Worm (Caenorhabditis elegans) whole organism, late embryonic: ENCODE results near the gene snai-1.

Experiments used
- C08G9.2 ChIP-seq: sonication (generic microtip); optimal IDR thresholded peaks from 2 replicates; lab custom pipeline; 2016; ENCODE audit warnings: mild to moderate bottlenecking, missing genetic modification characterization, moderate library complexity, missing compliant biosample characterization
- C38D4.7 ChIP-seq: fragments of 200-800 bp; sonication (Bioruptor generic); optimal IDR thresholded peaks from 2 replicates; lab custom pipeline; 2018; ENCODE audit warnings: mild to moderate bottlenecking, missing genetic modification characterization, moderate library complexity, missing compliant biosample characterization
- F13H6.1 ChIP-seq: sonication (generic microtip); optimal IDR thresholded peaks from 2 replicates; lab custom pipeline; 2016; ENCODE audit warnings: missing genetic modification characterization, missing compliant biosample characterization
- T23F11.4 ChIP-seq: fragments of 200-800 bp; sonication (Bioruptor generic); optimal IDR thresholded peaks from 2 replicates; lab custom pipeline; 2018; ENCODE audit warnings: mild to moderate bottlenecking, missing genetic modification characterization, missing compliant biosample characterization
- ceh-19 ChIP-seq: fragments of 200-800 bp; sonication (Bioruptor generic); optimal IDR thresholded peaks from 2 replicates; lab custom pipeline; 2018; ENCODE audit warnings: mild to moderate bottlenecking, missing genetic modification characterization, missing compliant biosample characterization
- ceh-31 ChIP-seq: sonication (generic microtip); optimal IDR thresholded peaks from 2 replicates; lab custom pipeline; 2016; ENCODE audit warnings: missing genetic modification characterization, missing compliant biosample characterization
- ceh-6 ChIP-seq: fragments of 200-800 bp; sonication (Bioruptor generic); optimal IDR thresholded peaks from 2 replicates; lab custom pipeline; 2018; ENCODE audit warnings: mild to moderate bottlenecking, missing genetic modification characterization, missing compliant biosample characterization
- ceh-9 ChIP-seq: sonication (generic microtip); optimal IDR thresholded peaks from 2 replicates; lab custom pipeline; 2016; ENCODE audit warnings: mild to moderate bottlenecking, missing genetic modification characterization, inconsistent platforms, missing compliant biosample characterization
- che-1 ChIP-seq: sonication (generic microtip); optimal IDR thresholded peaks from 2 replicates; lab custom pipeline; 2016; ENCODE audit warnings: mild to moderate bottlenecking, missing genetic modification characterization, missing compliant biosample characterization
- dve-1 ChIP-seq: sonication (generic microtip); optimal IDR thresholded peaks from 2 replicates; lab custom pipeline; 2017; ENCODE audit warnings: antibody characterized with exemption, mild to moderate bottlenecking, missing genetic modification characterization, missing compliant biosample characterization
- elt-2 ChIP-seq: sonication (generic microtip); optimal IDR thresholded peaks from 2 replicates; lab custom pipeline; 2016; ENCODE audit warnings: missing genetic modification reagents, missing genetic modification characterization, missing compliant biosample characterization
- elt-4 ChIP-seq: sonication (generic microtip); optimal IDR thresholded peaks from 2 replicates; lab custom pipeline; 2016; ENCODE audit warnings: missing genetic modification characterization, missing compliant biosample characterization
- eyg-1 ChIP-seq: sonication (generic microtip); optimal IDR thresholded peaks from 2 replicates; lab custom pipeline; 2016; ENCODE audit warnings: missing genotype, missing genetic modification characterization, missing compliant biosample characterization
- fax-1 ChIP-seq: sonication (generic microtip); optimal IDR thresholded peaks from 2 replicates; lab custom pipeline; 2016; ENCODE audit warnings: missing genotype, missing genetic modification characterization, missing compliant biosample characterization
- fkh-10 ChIP-seq: fragments of 150-350 bp; optimal IDR thresholded peaks from 2 replicates; lab custom pipeline; 2014; ENCODE audit warnings: missing biosample characterization, missing genetic modification reagents, missing genetic modification characterization
- fkh-6 ChIP-seq: sonication (generic microtip); optimal IDR thresholded peaks from 2 replicates; lab custom pipeline; 2016; ENCODE audit warnings: missing genetic modification characterization, missing compliant biosample characterization
- hlh-15 ChIP-seq: sonication (generic microtip); optimal IDR thresholded peaks from 2 replicates; lab custom pipeline; 2016; ENCODE audit warnings: missing genetic modification characterization, missing compliant biosample characterization
- hlh-30 ChIP-seq: sonication (generic microtip); optimal IDR thresholded peaks from 2 replicates; lab custom pipeline; 2017; ENCODE audit warnings: antibody characterized with exemption, missing genetic modification characterization, missing compliant biosample characterization; ENCODE audit not compliant: insufficient read depth
- lim-6 ChIP-seq: sonication (generic microtip); optimal IDR thresholded peaks from 2 replicates; lab custom pipeline; 2016; ENCODE audit warnings: missing genetic modification characterization, missing compliant biosample characterization
- madf-2 ChIP-seq: sonication (generic microtip); optimal IDR thresholded peaks from 2 replicates; lab custom pipeline; 2017; ENCODE audit warnings: missing genetic modification characterization, missing compliant biosample characterization
- nfya-1 ChIP-seq: sonication (generic microtip); optimal IDR thresholded peaks from 2 replicates; lab custom pipeline; 2017; ENCODE audit warnings: missing genetic modification characterization, mild to moderate bottlenecking, missing compliant biosample characterization, antibody characterized with exemption, moderate library complexity
- odd-2 ChIP-seq: sonication (generic microtip); optimal IDR thresholded peaks from 2 replicates; lab custom pipeline; 2017; ENCODE audit warnings: antibody characterized with exemption, mild to moderate bottlenecking, missing genetic modification characterization, missing compliant biosample characterization
- pag-3 ChIP-seq: sonication (generic microtip); optimal IDR thresholded peaks from 2 replicates; lab custom pipeline; 2016; ENCODE audit warnings: missing compliant biosample characterization, missing genetic modification characterization, borderline replicate concordance
- pax-1 ChIP-seq: fragments of 150-350 bp; optimal IDR thresholded peaks from 2 replicates; lab custom pipeline; 2014; ENCODE audit warnings: missing biosample characterization, missing genetic modification characterization
- pha-4 ChIP-seq: fragments of 150-350 bp; optimal IDR thresholded peaks from 2 replicates; lab custom pipeline; 2018; ENCODE audit warnings: missing biosample characterization, missing genetic modification reagents, missing genetic modification characterization
- sox-2 ChIP-seq: fragments of 200-800 bp; sonication (Bioruptor generic); IDR thresholded peaks from 2 replicates; pipeline ENCODE4 v1.3.6; 2022; ENCODE audit warnings: missing genetic modification reagents, missing genetic modification characterization, missing compliant biosample characterization
- sox-4 ChIP-seq: sonication (generic microtip); optimal IDR thresholded peaks from 2 replicates; lab custom pipeline; 2017; ENCODE audit warnings: mild to moderate bottlenecking, missing genetic modification characterization, inconsistent platforms, missing compliant biosample characterization
- syd-9 ChIP-seq: sonication (generic microtip); optimal IDR thresholded peaks from 2 replicates; lab custom pipeline; 2016; ENCODE audit warnings: mild to moderate bottlenecking, missing genetic modification characterization, moderate library complexity, missing compliant biosample characterization
- unc-3 ChIP-seq, 2 experiments: fragments of 200-800 bp in 1 of 2; sonication (Bioruptor generic) in 1 of 2; sonication (generic microtip) in 1 of 2; conservative IDR thresholded peaks in 1 of 2; optimal IDR thresholded peaks in 1 of 2; 2 replicates each; pipeline versions ENCODE4 v1.3.6 to Lab custom; 2016 to 2022; ENCODE audit warnings: missing compliant biosample characterization in 2 of 2, missing genetic modification characterization in 2 of 2, missing genetic modification reagents in 1 of 2
- unc-42 ChIP-seq: sonication (generic microtip); optimal IDR thresholded peaks from 2 replicates; lab custom pipeline; 2016; ENCODE audit warnings: missing genotype, missing genetic modification characterization, missing compliant biosample characterization
- unc-55 ChIP-seq: sonication (generic microtip); optimal IDR thresholded peaks from 2 replicates; lab custom pipeline; 2017; ENCODE audit warnings: missing biosample characterization, missing genetic modification reagents, missing genetic modification characterization

snai-1 gene

ce11 chrIV:283347-283746 lies 30.2 kb downstream of the snai-1 start, which contains the start of gene best-19:
best-19 (plus strand) TSS chrIV:283647.
- TF ChIP-seq pha-4 (no peak), eyg-1 (tag; lab: Kevin White, UChicago) (no peak), unc-42 (tag; lab: Kevin White, UChicago) (peak; percentile 52)

ce11 chrIV:282008-282407 lies 31.5 kb downstream of the snai-1 start:
- TF ChIP-seq syd-9 (tag; lab: Kevin White, UChicago) (no peak), unc-55 (GFP tag; lab: Kevin White, UChicago) (no peak), unc-3 (GFP tag; conservative IDR thresholded peaks at IDR 0.05; lab: Robert Waterston, UW) (no peak), unc-3 (tag; optimal IDR thresholded peaks at IDR 0.05; lab: Kevin White, UChicago) (no peak), hlh-30 (tag; lab: Kevin White, UChicago) (no peak), sox-4 (tag; lab: Kevin White, UChicago) (no peak), ceh-31 (tag; lab: Kevin White, UChicago) (no peak), fax-1 (tag; lab: Kevin White, UChicago) (no peak), T23F11.4 (GFP tag; lab: Kevin White, UChicago) (no peak), che-1 (tag; lab: Kevin White, UChicago) (no peak)

ce11 chrIV:278284-278683 lies 35.2 kb downstream of the snai-1 start:
- TF ChIP-seq C38D4.7 (GFP tag; lab: Kevin White, UChicago) (no peak), F13H6.1 (no peak), fkh-6 (tag; lab: Kevin White, UChicago) (no peak), odd-2 (tag; lab: Kevin White, UChicago) (no peak), che-1 (tag; lab: Kevin White, UChicago) (no peak), elt-4 (tag; lab: Kevin White, UChicago) (no peak), pag-3 (no peak), fkh-10 (GFP tag; lab: Kevin White, UChicago) (no peak), nfya-1 (no peak), C08G9.2 (tag; lab: Kevin White, UChicago) (no peak), ceh-9 (tag; lab: Kevin White, UChicago) (no peak), pax-1 (no peak), sox-2 (GFP tag; lab: Robert Waterston, UW) (no peak)

ce11 chrIV:275146-275545 lies 38.4 kb downstream of the snai-1 start:
- TF ChIP-seq lim-6 (tag; lab: Kevin White, UChicago): no peak
- no peak for TF ChIP-seq fkh-10 (GFP tag; lab: Kevin White, UChicago)
- no peak for TF ChIP-seq hlh-15 (tag; lab: Kevin White, UChicago)
- TF ChIP-seq ceh-9 (tag; lab: Kevin White, UChicago): no peak
- no peak for TF ChIP-seq fkh-6 (tag; lab: Kevin White, UChicago)
- TF ChIP-seq ceh-6 (GFP tag; lab: Kevin White, UChicago): no peak
- TF ChIP-seq C38D4.7 (GFP tag; lab: Kevin White, UChicago): no peak
- TF ChIP-seq madf-2 (tag; lab: Kevin White, UChicago): no peak

ce11 chrIV:274185-274584 lies 39.3 kb downstream of the snai-1 start, which contains the start of gene sma-10:
sma-10 (plus strand) TSS chrIV:274420.
- no peak for TF ChIP-seq F13H6.1
- no peak for TF ChIP-seq ceh-19 (GFP tag; lab: Kevin White, UChicago)
- peak; percentile 63 for TF ChIP-seq elt-2 (tag; lab: Kevin White, UChicago)
- TF ChIP-seq dve-1 (tag; lab: Kevin White, UChicago): peak; percentile 13
- TF ChIP-seq, all 69 proteins: peak for 2

- TF ChIP-seq eyg-1 (tag; lab: Kevin White, UChicago) (no peak), pag-3 (no peak), dve-1 (tag; lab: Kevin White, UChicago) (no peak), C38D4.7 (GFP tag; lab: Kevin White, UChicago) (no peak), sox-4 (tag; lab: Kevin White, UChicago) (no peak)
Measured at ce11 chrIV:273299-273698, 40.2 kb downstream of the snai-1 start, which contains the start of gene srh-282. srh-282 (minus strand) TSS chrIV:273399.
